Worm (Caenorhabditis elegans): Measurements from ENCODE around the gene fbxb-39.

ce11 chrII:1066907-1067306 lies 26.5 kb upstream of the fbxb-39 start, which contains the start of gene K02E7.10:
- TF ChIP-seq elt-2 (tag; optimal IDR thresholded peaks at IDR 0.05) (no peak), unc-55 (GFP tag; optimal IDR thresholded peaks at IDR 0.05) (no peak), ttx-3 (tag; optimal IDR thresholded peaks at IDR 0.05) (no peak), ceh-31 (tag; optimal IDR thresholded peaks at IDR 0.05) (no peak), F13H6.1 (tag; optimal IDR thresholded peaks at IDR 0.05) (no peak), lim-6 (tag; optimal IDR thresholded peaks at IDR 0.05) (no peak), pag-3 (tag; optimal IDR thresholded peaks at IDR 0.05; ENCODE audit: borderline replicate concordance) (no peak)

Measured in whole organism, late embryonic.